Fruit fly (Drosophila melanogaster) whole organism, adult: Measurements from ENCODE around the gene Pmvk.

ENCODE experiments used
- CG5204 ChIP-seq: fragments of 200-800 bp; sonication (Bioruptor generic); optimal IDR thresholded peaks from 2 replicates; lab custom pipeline; 2016; ENCODE audit warnings: missing biosample characterization, missing genetic modification characterization
- cnc ChIP-seq, 2 experiments: fragments of >200 bp; optimal IDR thresholded peaks; 2 replicates each; lab custom pipeline; 2017
- kay ChIP-seq: fragments of 200-800 bp; sonication (Bioruptor generic); peaks from one replicate; lab custom pipeline; 2016; ENCODE audit warnings: missing biosample characterization, missing genetic modification characterization, borderline replicate concordance
- ovo ChIP-seq: fragments of 200-800 bp; sonication (Bioruptor generic); optimal IDR thresholded peaks from 2 replicates; lab custom pipeline; 2016; ENCODE audit warnings: missing biosample characterization, missing genetic modification characterization

DNA sequence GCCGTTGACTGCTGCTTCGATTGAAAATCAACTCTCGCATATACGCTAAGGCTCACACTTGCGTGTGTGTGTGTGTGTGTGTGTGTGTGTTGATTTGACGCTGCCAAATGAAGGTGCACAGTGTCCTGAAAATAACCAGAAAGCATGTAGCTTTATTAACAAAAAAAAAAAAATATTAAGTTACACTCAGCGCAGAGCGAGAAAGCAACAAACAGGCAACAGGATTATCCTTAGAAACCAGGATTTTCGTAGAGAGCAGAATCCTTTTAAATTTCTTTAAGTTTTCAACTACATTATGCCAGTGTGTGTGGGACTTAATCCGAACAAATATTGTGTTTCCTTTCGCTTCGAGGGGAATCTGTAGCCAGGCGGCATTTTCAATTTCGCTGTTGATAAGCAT lies 47.9 kb upstream of the Pmvk start:
- no peak for TF ChIP-seq cnc (optimal IDR thresholded peaks at IDR 0.05; lab: Kevin White, UChicago)
- no peak for TF ChIP-seq ovo (GFP tag; lab: Kevin White, UChicago)
- no peak for TF ChIP-seq CG5204 (GFP tag; lab: Kevin White, UChicago)
- no peak for TF ChIP-seq kay (GFP tag; lab: Kevin White, UChicago)
